Fruit fly (Drosophila melanogaster) whole organism, embryonic: Measurements from ENCODE around the gene CG13609.

Experiments
- ATbp ChIP-seq: fragments of 200-800 bp; sonication (Bioruptor generic); optimal IDR thresholded peaks from 2 replicates; lab custom pipeline; 2017; ENCODE audit warnings: missing biosample characterization, mild to moderate bottlenecking, missing genetic modification characterization, missing genetic modification reagents
- Atf6 ChIP-seq: fragments of 200-800 bp; sonication (Bioruptor generic); IDR thresholded peaks from 2 replicates; pipeline ENCODE4 v1.3.6; 2022; ENCODE audit warnings: missing biosample characterization, missing genetic modification characterization
- Awh ChIP-seq: fragments of 200-800 bp; sonication (Bioruptor generic); IDR thresholded peaks from 2 replicates; pipeline ENCODE4, ENCODE4 v1.3.6; 2022; ENCODE audit warnings: missing biosample characterization, missing genetic modification characterization
- CG14441 ChIP-seq: fragments of 200-800 bp; sonication (Bioruptor generic); IDR thresholded peaks from 2 replicates; pipeline ENCODE4 v1.3.6; 2022; ENCODE audit warnings: missing biosample characterization, missing genetic modification characterization
- CG1603 ChIP-seq: fragments of 200-800 bp; sonication (Bioruptor generic); optimal IDR thresholded peaks from 2 replicates; lab custom pipeline; 2019; ENCODE audit warnings: missing biosample characterization, mild to moderate bottlenecking, missing genetic modification characterization, moderate library complexity
- CG17361 ChIP-seq: fragments of 200-800 bp; sonication (Bioruptor generic); IDR thresholded peaks from 3 replicates; pipeline ENCODE4 v1.3.6; 2022; ENCODE audit warnings: missing biosample characterization, missing genetic modification characterization
- CG2199 ChIP-seq: fragments of 200-800 bp; sonication (Bioruptor generic); IDR thresholded peaks from 3 replicates; pipeline ENCODE4 v1.3.6; 2022; ENCODE audit warnings: missing biosample characterization, missing genetic modification characterization
- CG2712 ChIP-seq: fragments of 200-800 bp; optimal IDR thresholded peaks from 3 replicates; lab custom pipeline; 2019; ENCODE audit warnings: missing biosample characterization, mild to moderate bottlenecking, missing genetic modification characterization, moderate library complexity
- CG34376 ChIP-seq: fragments of 200-800 bp; sonication (Bioruptor generic); optimal IDR thresholded peaks from 2 replicates; lab custom pipeline; 2018; ENCODE audit warnings: missing biosample characterization, mild to moderate bottlenecking, missing genetic modification characterization
- CG43689 ChIP-seq: fragments of 200-800 bp; sonication (Bioruptor generic); IDR thresholded peaks from 2 replicates; pipeline ENCODE4 v1.3.6; 2022; ENCODE audit warnings: missing biosample characterization, missing genetic modification characterization
- CG6683 ChIP-seq: fragments of 200-800 bp; sonication (Bioruptor generic); optimal IDR thresholded peaks from 2 replicates; lab custom pipeline; 2017; ENCODE audit warnings: missing biosample characterization, mild to moderate bottlenecking, missing genetic modification characterization, missing genetic modification reagents
- CG7745 ChIP-seq: fragments of 200-800 bp; sonication (Bioruptor generic); optimal IDR thresholded peaks from 2 replicates; lab custom pipeline; 2018; ENCODE audit warnings: missing biosample characterization, mild to moderate bottlenecking, missing genetic modification characterization, moderate library complexity
- CG9727 ChIP-seq: fragments of 200-800 bp; sonication (Bioruptor generic); optimal IDR thresholded peaks from 3 replicates; lab custom pipeline; 2017; ENCODE audit warnings: missing biosample characterization, mild to moderate bottlenecking, missing genetic modification characterization
- CG9797 ChIP-seq: fragments of 200-800 bp; sonication (Bioruptor generic); optimal IDR thresholded peaks from 3 replicates; lab custom pipeline; 2018; ENCODE audit warnings: missing biosample characterization, mild to moderate bottlenecking, missing genetic modification characterization
- CrebB ChIP-seq: fragments of 200-800 bp; sonication (Bioruptor generic); optimal IDR thresholded peaks from 3 replicates; lab custom pipeline; 2018; ENCODE audit warnings: missing biosample characterization, mild to moderate bottlenecking, missing genetic modification characterization
- Doc3 ChIP-seq: fragments of 200-800 bp; sonication (Bioruptor generic); IDR thresholded peaks from 3 replicates; pipeline ENCODE4 v1.3.6; 2022; ENCODE audit warnings: missing biosample characterization, missing genetic modification characterization; ENCODE audit not compliant: partially characterized antibody
- Dref ChIP-seq: fragments of 200-800 bp; sonication (Bioruptor generic); IDR thresholded peaks from 2 replicates; pipeline ENCODE4 v1.3.6; 2022; ENCODE audit warnings: missing biosample characterization, missing genetic modification characterization
- Eip74EF ChIP-seq, 2 experiments: fragments of 200-800 bp in 1 of 2; fragments of >200 bp in 1 of 2; sonication (Bioruptor generic) in 1 of 2; optimal IDR thresholded peaks; 2 replicates each; lab custom pipeline; 2017 to 2019; ENCODE audit warnings: missing biosample characterization in 2 of 2, missing genetic modification characterization in 2 of 2, mild to moderate bottlenecking in 1 of 2, moderate library complexity in 1 of 2
- Mad ChIP-seq: fragments of 200-800 bp; sonication (Bioruptor generic); optimal IDR thresholded peaks from 2 replicates; lab custom pipeline; 2016; ENCODE audit warnings: missing biosample characterization, missing genetic modification characterization
- Max ChIP-seq: fragments of 200-800 bp; sonication (Bioruptor generic); optimal IDR thresholded peaks from 2 replicates; lab custom pipeline; 2016; ENCODE audit warnings: missing biosample characterization, mild to moderate bottlenecking, missing genetic modification characterization
- Mrtf ChIP-seq: fragments of 200-800 bp; sonication (Bioruptor generic); IDR thresholded peaks from 3 replicates; pipeline ENCODE4 v1.3.6; 2022; ENCODE audit warnings: missing biosample characterization, missing genetic modification characterization
- Nf-YB ChIP-seq: fragments of 200-800 bp; sonication (Bioruptor generic); optimal IDR thresholded peaks from 3 replicates; lab custom pipeline; 2019; ENCODE audit warnings: missing biosample characterization, mild to moderate bottlenecking, missing genetic modification characterization, moderate library complexity
- Nf-YC ChIP-seq: fragments of 200-800 bp; optimal IDR thresholded peaks from 3 replicates; lab custom pipeline; 2019; ENCODE audit warnings: missing biosample characterization, mild to moderate bottlenecking, missing genetic modification characterization, moderate library complexity
- Oaz ChIP-seq: fragments of 200-800 bp; sonication (Bioruptor generic); IDR thresholded peaks from 2 replicates; pipeline ENCODE4 v1.3.6; 2022; ENCODE audit warnings: missing biosample characterization, missing genetic modification characterization
- Pdp1 ChIP-seq, 2 experiments: fragments of 200-800 bp; sonication (Bioruptor generic); optimal IDR thresholded peaks; 3 replicates each; lab custom pipeline; 2016; ENCODE audit warnings: missing biosample characterization in 2 of 2, missing genetic modification characterization in 2 of 2, mild to moderate bottlenecking in 1 of 2, moderate library complexity in 1 of 2
- Poxn ChIP-seq: fragments of 200-800 bp; sonication (Bioruptor generic); IDR thresholded peaks from 2 replicates; pipeline ENCODE4 v1.3.6; 2022; ENCODE audit warnings: missing biosample characterization, missing genetic modification characterization
- Ptx1 ChIP-seq: fragments of 200-800 bp; sonication (Bioruptor generic); IDR thresholded peaks from 2 replicates; pipeline ENCODE4 v1.3.6; 2022; ENCODE audit warnings: missing biosample characterization, missing genetic modification characterization
- abd-A ChIP-seq: fragments of 200-800 bp; sonication (Bioruptor generic); optimal IDR thresholded peaks from 3 replicates; lab custom pipeline; 2019; ENCODE audit warnings: missing biosample characterization, mild to moderate bottlenecking, missing genetic modification characterization, moderate library complexity
- al ChIP-seq: fragments of 200-800 bp; sonication (Bioruptor generic); IDR thresholded peaks from 2 replicates; pipeline ENCODE4 v1.3.6; 2022; ENCODE audit warnings: missing biosample characterization, missing genetic modification characterization
- cad ChIP-seq: fragments of >200 bp; optimal IDR thresholded peaks from 2 replicates; lab custom pipeline; 2017; ENCODE audit warnings: missing biosample characterization, missing genetic modification characterization
- dati ChIP-seq: fragments of 200-800 bp; sonication (Bioruptor generic); IDR thresholded peaks from 2 replicates; pipeline ENCODE4 v1.3.6; 2022; ENCODE audit warnings: missing biosample characterization, missing genetic modification characterization
- eyg ChIP-seq: fragments of 200-800 bp; sonication (Bioruptor generic); optimal IDR thresholded peaks from 3 replicates; lab custom pipeline; 2016; ENCODE audit warnings: missing biosample characterization, missing genetic modification characterization
- ftz-f1 ChIP-seq: fragments of 200-800 bp; sonication (Bioruptor generic); optimal IDR thresholded peaks from 2 replicates; lab custom pipeline; 2016; ENCODE audit warnings: missing biosample characterization, missing genetic modification characterization
- ham ChIP-seq: fragments of 200-800 bp; sonication (Bioruptor generic); IDR thresholded peaks from 2 replicates; pipeline ENCODE4 v1.3.6; 2022; ENCODE audit warnings: missing biosample characterization, missing genetic modification characterization
- her ChIP-seq: fragments of 200-800 bp; sonication (Bioruptor generic); optimal IDR thresholded peaks from 2 replicates; lab custom pipeline; 2016; ENCODE audit warnings: missing biosample characterization, missing genetic modification characterization
- kni ChIP-seq: fragments of 200-800 bp; sonication (Bioruptor generic); optimal IDR thresholded peaks from 3 replicates; lab custom pipeline; 2017; ENCODE audit warnings: mild to moderate bottlenecking, missing biosample characterization, missing genetic modification reagents, missing genetic modification characterization
- pan ChIP-seq, 4 experiments: fragments of >200 bp in 3 of 4; fragments of 200-800 bp in 1 of 4; sonication (Bioruptor generic) in 1 of 4; optimal IDR thresholded peaks in 3 of 4; IDR thresholded peaks in 1 of 4; 2 replicates each; pipeline versions ENCODE4 v1.3.6 to Lab custom; 2017 to 2022; ENCODE audit warnings: missing biosample characterization in 2 of 4, missing genetic modification characterization in 2 of 4, mixed read lengths in 1 of 4
- pb ChIP-seq: fragments of 200-800 bp; sonication (Bioruptor generic); optimal IDR thresholded peaks from 3 replicates; lab custom pipeline; 2016; ENCODE audit warnings: missing biosample characterization, missing genetic modification characterization
- prd ChIP-seq, 3 experiments: fragments of >200 bp in 2 of 3; fragments of 200-800 bp in 1 of 3; sonication (Bioruptor generic) in 1 of 3; optimal IDR thresholded peaks in 2 of 3; IDR thresholded peaks in 1 of 3; 2 replicates in 2 of 3; 3 replicates in 1 of 3; pipeline versions ENCODE4 v1.3.6 to Lab custom; 2017 to 2022; ENCODE audit warnings: missing biosample characterization in 1 of 3, missing genetic modification characterization in 1 of 3
- scrt ChIP-seq: fragments of 200-800 bp; sonication (Bioruptor generic); optimal IDR thresholded peaks from 2 replicates; lab custom pipeline; 2018; ENCODE audit warnings: missing biosample characterization, mild to moderate bottlenecking, missing genetic modification characterization, moderate library complexity
- shn ChIP-seq: fragments of 200-800 bp; sonication (Bioruptor generic); optimal IDR thresholded peaks from 3 replicates; lab custom pipeline; 2016; ENCODE audit warnings: missing biosample characterization, missing genetic modification characterization
- sisA ChIP-seq: fragments of 200-800 bp; sonication (Bioruptor generic); IDR thresholded peaks from 2 replicates; pipeline ENCODE4 v1.3.6; 2022; ENCODE audit warnings: missing biosample characterization, missing genetic modification characterization
- sr ChIP-seq: fragments of 200-800 bp; sonication (Bioruptor generic); IDR thresholded peaks from 3 replicates; pipeline ENCODE4 v1.3.6; 2022; ENCODE audit warnings: missing biosample characterization, missing genetic modification characterization
- toy ChIP-seq: fragments of 200-800 bp; sonication (Bioruptor generic); IDR thresholded peaks from 2 replicates; pipeline ENCODE4 v1.3.6; 2022; ENCODE audit warnings: missing biosample characterization, missing genetic modification characterization
- trh ChIP-seq: fragments of 200-800 bp; sonication (Bioruptor generic); optimal IDR thresholded peaks from 2 replicates; lab custom pipeline; 2016; ENCODE audit warnings: missing biosample characterization, missing genetic modification characterization
- twi ChIP-seq: fragments of 200-800 bp; optimal IDR thresholded peaks from 2 replicates; lab custom pipeline; 2019; ENCODE audit warnings: missing biosample characterization, mild to moderate bottlenecking, missing genetic modification characterization, moderate library complexity
- wdn ChIP-seq: fragments of 200-800 bp; sonication (Bioruptor generic); IDR thresholded peaks from 2 replicates; pipeline ENCODE4 v1.3.6; 2022; ENCODE audit warnings: missing biosample characterization, missing genetic modification characterization

CG13609 gene

dm6 chr3R:24276104-24277008, 49.5 kb downstream of the CG13609 start, which contains the start of gene Orct (continued):
- TF ChIP-seq Poxn (GFP tag; lab: Robert Waterston, UW) = 0 out of 2 replicates have a peak, but pooled peaks have one; percentile 19
- no peak for TF ChIP-seq cad (GFP tag; lab: Kevin White, UChicago)
- TF ChIP-seq Nf-YC (tag; lab: Kevin White, UChicago) = peak; percentile 53
- TF ChIP-seq her (GFP tag; lab: Kevin White, UChicago) = peak; percentile 40
- TF ChIP-seq Atf6 = peak; percentile 65
- TF ChIP-seq Nf-YB (GFP tag; lab: Kevin White, UChicago) = peak; percentile 58
- peak; percentile 58 for TF ChIP-seq CG14441
- no peak for TF ChIP-seq Dref (GFP tag; lab: Robert Waterston, UW)
- peak; percentile 58; the same call in 2 of the 3 replicates for TF ChIP-seq Mrtf
- no peak for TF ChIP-seq Mad (GFP tag; lab: Kevin White, UChicago)
- TF ChIP-seq Doc3 (GFP tag; lab: Robert Waterston, UW) = no peak
- TF ChIP-seq wdn (GFP tag; lab: Robert Waterston, UW) = 0 out of 2 replicates have a peak, but pooled peaks have one; percentile 18
- no peak for TF ChIP-seq CG7745 (tag; lab: Kevin White, UChicago)
- peak; percentile 80 for TF ChIP-seq CG2712
- TF ChIP-seq al (GFP tag; lab: Robert Waterston, UW) = no peak; the same call in none of the 2 replicates
- no peak for TF ChIP-seq Awh
- TF ChIP-seq sisA = peak; percentile 44
- TF ChIP-seq Max (GFP tag; lab: Kevin White, UChicago) = peak; percentile 62
- no peak for TF ChIP-seq CG9797 (GFP tag; lab: Kevin White, UChicago)
- TF ChIP-seq trh = no peak
- peak; percentile 72 for TF ChIP-seq CG34376 (GFP tag; lab: Kevin White, UChicago)
- peak; percentile 9 for TF ChIP-seq ftz-f1 (GFP tag; lab: Kevin White, UChicago)
- TF ChIP-seq toy = 0 out of 2 replicates have a peak, but pooled peaks have one; percentile 51
- peak; percentile 61 for TF ChIP-seq CG6683 (GFP tag; lab: Kevin White, UChicago)
- TF ChIP-seq pan (optimal IDR thresholded peaks at IDR 0.05; lab: Kevin White, UChicago) = no peak
- TF ChIP-seq pan (GFP tag; optimal IDR thresholded peaks at IDR 0.05 in 1 of 2, IDR thresholded peaks at IDR 0.05 in 1 of 2) = peak in 1 of 2 experiments; percentile 69
- peak in 1 of 2 experiments; percentile 71 for TF ChIP-seq Eip74EF (GFP tag; optimal IDR thresholded peaks at IDR 0.05; lab: Kevin White, UChicago)
- TF ChIP-seq CG1603 (tag; lab: Kevin White, UChicago) = peak; percentile 69
- peak; percentile 3 for TF ChIP-seq abd-A (tag; lab: Kevin White, UChicago)
- TF ChIP-seq CG43689 (GFP tag; lab: Robert Waterston, UW) = 0 out of 2 replicates have a peak, but pooled peaks have one; percentile 24
- TF ChIP-seq dati (GFP tag; lab: Robert Waterston, UW) = no peak
- TF ChIP-seq Ptx1 (GFP tag; lab: Robert Waterston, UW) = peak; percentile 75
- peak; percentile 62 for TF ChIP-seq ATbp (GFP tag; lab: Kevin White, UChicago)
- TF ChIP-seq prd (optimal IDR thresholded peaks at IDR 0.05; lab: Kevin White, UChicago) = no peak
- peak; percentile 65 for TF ChIP-seq prd (GFP tag; IDR thresholded peaks at IDR 0.05; lab: Robert Waterston, UW)
- TF ChIP-seq CG9727 (GFP tag; lab: Kevin White, UChicago) = peak; percentile 86
- no peak for TF ChIP-seq CG2199 (GFP tag; lab: Robert Waterston, UW)
- TF ChIP-seq scrt (GFP tag; lab: Kevin White, UChicago) = peak; percentile 75
- TF ChIP-seq Pdp1 (GFP tag; optimal IDR thresholded peaks at IDR 0.05; lab: Kevin White, UChicago) = peak; percentile 65 to 82
- TF ChIP-seq kni (GFP tag; lab: Kevin White, UChicago) = no peak
- TF ChIP-seq pb (GFP tag; lab: Kevin White, UChicago) = no peak
- peak; percentile 51 for TF ChIP-seq eyg (GFP tag; lab: Kevin White, UChicago)
- TF ChIP-seq twi (tag; lab: Kevin White, UChicago) = peak; percentile 45
- TF ChIP-seq sr = no peak
- TF ChIP-seq CG17361 (GFP tag; lab: Robert Waterston, UW) = peak; percentile 94
- peak; percentile 65 for TF ChIP-seq shn (GFP tag; lab: Kevin White, UChicago)
- TF ChIP-seq Oaz (GFP tag; lab: Robert Waterston, UW) = 0 out of 2 replicates have a peak, but pooled peaks have one; percentile 36
- TF ChIP-seq CrebB (tag; lab: Kevin White, UChicago) = peak; percentile 70
- no peak for TF ChIP-seq ham (GFP tag; lab: Robert Waterston, UW)
